Fruit fly (Drosophila melanogaster) whole organism, embryonic: ENCODE data around the gene usp.

ENCODE experiments used
- Bgb ChIP-seq: fragments of 200-800 bp; sonication (Bioruptor generic); IDR thresholded peaks from 2 replicates; pipeline ENCODE4 v1.3.6; 2022; ENCODE audit warnings: missing biosample characterization, missing genetic modification characterization; ENCODE audit not compliant: partially characterized antibody
- CG10209 ChIP-seq: fragments of 200-800 bp; sonication (Bioruptor generic); optimal IDR thresholded peaks from 3 replicates; lab custom pipeline; 2017; ENCODE audit warnings: missing biosample characterization, mild to moderate bottlenecking, missing genetic modification characterization, missing genetic modification reagents
- CG10431 ChIP-seq: fragments of 200-800 bp; sonication (Bioruptor generic); optimal IDR thresholded peaks from 3 replicates; lab custom pipeline; 2018; ENCODE audit warnings: missing biosample characterization, mild to moderate bottlenecking, missing genetic modification characterization
- CG10654 ChIP-seq: fragments of 200-800 bp; sonication (Bioruptor generic); optimal IDR thresholded peaks from 2 replicates; lab custom pipeline; 2016; ENCODE audit warnings: missing biosample characterization, missing genetic modification characterization
- CG11085 ChIP-seq: fragments of 200-800 bp; sonication (Bioruptor generic); IDR thresholded peaks from 2 replicates; pipeline ENCODE4 v1.3.6; 2022; ENCODE audit warnings: missing biosample characterization, missing genetic modification characterization
- CG11723 ChIP-seq: fragments of 200-800 bp; sonication (Bioruptor generic); optimal IDR thresholded peaks from 2 replicates; lab custom pipeline; 2017; ENCODE audit warnings: missing biosample characterization, mild to moderate bottlenecking, missing genetic modification characterization
- CG13424 ChIP-seq: fragments of 200-800 bp; sonication (Bioruptor generic); optimal IDR thresholded peaks from 2 replicates; lab custom pipeline; 2019; ENCODE audit warnings: missing biosample characterization, mild to moderate bottlenecking, missing genetic modification characterization, moderate library complexity
- CG14667 ChIP-seq: fragments of 200-800 bp; sonication (Bioruptor generic); IDR thresholded peaks from 2 replicates; pipeline ENCODE4 v1.3.6; 2022; ENCODE audit warnings: missing biosample characterization, missing genetic modification characterization
- CG14965 ChIP-seq: fragments of 200-800 bp; sonication (Bioruptor generic); optimal IDR thresholded peaks from 2 replicates; lab custom pipeline; 2016; ENCODE audit warnings: missing biosample characterization, missing genetic modification characterization, borderline replicate concordance
- CG1529 ChIP-seq: fragments of 200-800 bp; sonication (Bioruptor generic); optimal IDR thresholded peaks from 3 replicates; lab custom pipeline; 2018; ENCODE audit warnings: missing biosample characterization, missing genetic modification characterization
- CG15479 ChIP-seq: fragments of 200-800 bp; sonication (Bioruptor generic); optimal IDR thresholded peaks from 3 replicates; lab custom pipeline; 2019; ENCODE audit warnings: missing biosample characterization, mild to moderate bottlenecking, missing genetic modification characterization, moderate library complexity
- CG15514 ChIP-seq: fragments of 200-800 bp; sonication (Bioruptor generic); optimal IDR thresholded peaks from 3 replicates; lab custom pipeline; 2017; ENCODE audit warnings: missing biosample characterization, missing genetic modification characterization, mild to moderate bottlenecking, moderate library complexity, missing genetic modification reagents
- CG1647 ChIP-seq: fragments of 200-800 bp; sonication (Bioruptor generic); optimal IDR thresholded peaks from 3 replicates; lab custom pipeline; 2016; ENCODE audit warnings: missing biosample characterization, missing genetic modification characterization
- CG17328 ChIP-seq: fragments of 200-800 bp; sonication (Bioruptor generic); IDR thresholded peaks from 2 replicates; pipeline ENCODE4 v1.3.6; 2022; ENCODE audit warnings: missing biosample characterization, missing genetic modification characterization
- CG17829 ChIP-seq: fragments of 200-800 bp; optimal IDR thresholded peaks from 2 replicates; lab custom pipeline; 2019; ENCODE audit warnings: missing biosample characterization, mild to moderate bottlenecking, missing genetic modification characterization, moderate library complexity
- CG2889 ChIP-seq: fragments of 200-800 bp; sonication (Bioruptor generic); IDR thresholded peaks from 3 replicates; pipeline ENCODE4 v1.3.6; 2022; ENCODE audit warnings: missing biosample characterization, missing genetic modification characterization
- CG32532 ChIP-seq: fragments of 200-800 bp; sonication (Bioruptor generic); IDR thresholded peaks from 2 replicates; pipeline ENCODE4 v1.3.6; 2022; ENCODE audit warnings: missing biosample characterization, missing genetic modification characterization
- CG3281 ChIP-seq: fragments of 200-800 bp; sonication (Bioruptor generic); optimal IDR thresholded peaks from 3 replicates; lab custom pipeline; 2017; ENCODE audit warnings: missing biosample characterization, mild to moderate bottlenecking, missing genetic modification characterization
- CG3726 ChIP-seq: fragments of 200-800 bp; sonication (Bioruptor generic); IDR thresholded peaks from 3 replicates; pipeline ENCODE4, ENCODE4 v1.3.6; 2022; ENCODE audit warnings: missing biosample characterization, missing genetic modification characterization
- CG3847 ChIP-seq: fragments of 200-800 bp; sonication (Bioruptor generic); IDR thresholded peaks from 2 replicates; pipeline ENCODE4 v1.3.6; 2022; ENCODE audit warnings: missing biosample characterization, missing genetic modification characterization
- CG4424 ChIP-seq: fragments of 200-800 bp; sonication (Bioruptor generic); optimal IDR thresholded peaks from 3 replicates; lab custom pipeline; 2016; ENCODE audit warnings: missing biosample characterization, missing genetic modification characterization
- CG4707 ChIP-seq: fragments of 200-800 bp; sonication (Bioruptor generic); optimal IDR thresholded peaks from 2 replicates; lab custom pipeline; 2018; ENCODE audit warnings: missing biosample characterization, mild to moderate bottlenecking, missing genetic modification characterization, moderate library complexity
- CG5953 ChIP-seq: fragments of 200-800 bp; sonication (Bioruptor generic); IDR thresholded peaks from 2 replicates; pipeline ENCODE4 v1.3.6; 2022; ENCODE audit warnings: missing biosample characterization, missing genetic modification characterization
- CG6813 ChIP-seq: fragments of 200-800 bp; sonication (Bioruptor generic); optimal IDR thresholded peaks from 2 replicates; lab custom pipeline; 2017; ENCODE audit warnings: missing biosample characterization, missing genetic modification characterization, mild to moderate bottlenecking, moderate library complexity, missing genetic modification reagents
- CG7357 ChIP-seq: fragments of 200-800 bp; sonication (Bioruptor generic); IDR thresholded peaks from 3 replicates; pipeline ENCODE4 v1.3.6; 2022; ENCODE audit warnings: missing biosample characterization, missing genetic modification characterization
- CG8359 ChIP-seq: fragments of 200-800 bp; sonication (Bioruptor generic); optimal IDR thresholded peaks from 2 replicates; lab custom pipeline; 2017; ENCODE audit warnings: missing biosample characterization, mild to moderate bottlenecking, missing genetic modification characterization, borderline replicate concordance
- CrebB ChIP-seq: fragments of 200-800 bp; sonication (Bioruptor generic); optimal IDR thresholded peaks from 3 replicates; lab custom pipeline; 2018; ENCODE audit warnings: missing biosample characterization, mild to moderate bottlenecking, missing genetic modification characterization
- Dp ChIP-seq: fragments of 200-800 bp; sonication (Bioruptor generic); optimal IDR thresholded peaks from 2 replicates; lab custom pipeline; 2018; ENCODE audit warnings: missing biosample characterization, mild to moderate bottlenecking, missing genetic modification characterization, moderate library complexity
- Fer1 ChIP-seq: fragments of 200-800 bp; sonication (Bioruptor generic); optimal IDR thresholded peaks from 2 replicates; lab custom pipeline; 2017; ENCODE audit warnings: missing biosample characterization, mild to moderate bottlenecking, missing genetic modification characterization
- Fer3 ChIP-seq: fragments of 200-800 bp; sonication (Bioruptor generic); optimal IDR thresholded peaks from 2 replicates; lab custom pipeline; 2018; ENCODE audit warnings: missing biosample characterization, mild to moderate bottlenecking, missing genetic modification characterization, moderate library complexity
- HLH3B ChIP-seq: fragments of 200-800 bp; sonication (Bioruptor generic); IDR thresholded peaks from 2 replicates; pipeline ENCODE4 v1.3.6; 2022; ENCODE audit warnings: missing biosample characterization, missing genetic modification characterization
- NC2α ChIP-seq: fragments of 200-800 bp; sonication (Bioruptor generic); optimal IDR thresholded peaks from 2 replicates; lab custom pipeline; 2016; ENCODE audit warnings: missing biosample characterization, missing genetic modification characterization
- NC2β ChIP-seq: fragments of 200-800 bp; sonication (Bioruptor generic); optimal IDR thresholded peaks from 2 replicates; lab custom pipeline; 2016; ENCODE audit warnings: missing biosample characterization, missing genetic modification characterization
- Pdp1 ChIP-seq, 2 experiments: fragments of 200-800 bp; sonication (Bioruptor generic); optimal IDR thresholded peaks; 3 replicates each; lab custom pipeline; 2016; ENCODE audit warnings: missing biosample characterization in 2 of 2, missing genetic modification characterization in 2 of 2, mild to moderate bottlenecking in 1 of 2, moderate library complexity in 1 of 2
- Ravus ChIP-seq: fragments of 200-800 bp; sonication (Bioruptor generic); IDR thresholded peaks from 2 replicates; pipeline ENCODE4 v1.3.6; 2022; ENCODE audit warnings: missing biosample characterization, missing genetic modification characterization
- Xrp1 ChIP-seq: fragments of 200-800 bp; sonication (Bioruptor generic); IDR thresholded peaks from 2 replicates; pipeline ENCODE4 v1.3.6; 2022; ENCODE audit warnings: missing biosample characterization, missing genetic modification characterization
- croc ChIP-seq: fragments of 200-800 bp; sonication (Bioruptor generic); conservative IDR thresholded peaks from 3 replicates; pipeline ENCODE4 v1.3.6; 2022; ENCODE audit warnings: missing biosample characterization, missing genetic modification characterization
- eve ChIP-seq, 2 experiments: fragments of >200 bp; optimal IDR thresholded peaks; 2 replicates each; lab custom pipeline; 2017; ENCODE audit warnings: missing biosample characterization in 2 of 2, missing genetic modification characterization in 2 of 2
- fu2 ChIP-seq: fragments of 200-800 bp; sonication (Bioruptor generic); optimal IDR thresholded peaks from 2 replicates; lab custom pipeline; 2016; ENCODE audit warnings: missing biosample characterization, missing genetic modification characterization
- gem ChIP-seq: fragments of 200-800 bp; sonication (Bioruptor generic); optimal IDR thresholded peaks from 2 replicates; lab custom pipeline; 2019; ENCODE audit warnings: missing biosample characterization, mild to moderate bottlenecking, missing genetic modification characterization, moderate library complexity
- gsb ChIP-seq: fragments of 200-800 bp; sonication (Bioruptor generic); IDR thresholded peaks from 2 replicates; pipeline ENCODE4 v1.3.6; 2022; ENCODE audit warnings: missing biosample characterization, missing genetic modification characterization
- h ChIP-seq: fragments of >200 bp; optimal IDR thresholded peaks from 2 replicates; lab custom pipeline; 2017
- kay ChIP-seq: fragments of 200-800 bp; sonication (Bioruptor generic); optimal IDR thresholded peaks from 2 replicates; lab custom pipeline; 2016; ENCODE audit warnings: missing biosample characterization, missing genetic modification characterization
- nmo ChIP-seq: fragments of 200-800 bp; sonication (Bioruptor generic); optimal IDR thresholded peaks from 2 replicates; lab custom pipeline; 2018; ENCODE audit warnings: missing biosample characterization, mild to moderate bottlenecking, missing genetic modification characterization, moderate library complexity
- pan ChIP-seq, 4 experiments: fragments of >200 bp in 3 of 4; fragments of 200-800 bp in 1 of 4; sonication (Bioruptor generic) in 1 of 4; optimal IDR thresholded peaks in 3 of 4; IDR thresholded peaks in 1 of 4; 2 replicates each; pipeline versions ENCODE4 v1.3.6 to Lab custom; 2017 to 2022; ENCODE audit warnings: missing biosample characterization in 2 of 4, missing genetic modification characterization in 2 of 4, mixed read lengths in 1 of 4
- shn ChIP-seq: fragments of 200-800 bp; sonication (Bioruptor generic); optimal IDR thresholded peaks from 3 replicates; lab custom pipeline; 2016; ENCODE audit warnings: missing biosample characterization, missing genetic modification characterization
- sim ChIP-seq: fragments of 200-800 bp; sonication (Bioruptor generic); IDR thresholded peaks from 2 replicates; pipeline ENCODE4 v1.3.6; 2022; ENCODE audit warnings: missing biosample characterization, missing genetic modification characterization
- slou ChIP-seq: fragments of 200-800 bp; sonication (Bioruptor generic); optimal IDR thresholded peaks from 3 replicates; lab custom pipeline; 2016; ENCODE audit warnings: missing biosample characterization, missing genetic modification characterization
- zf30C ChIP-seq: fragments of 200-800 bp; sonication (Bioruptor generic); optimal IDR thresholded peaks from 3 replicates; lab custom pipeline; 2018; ENCODE audit warnings: missing biosample characterization, mild to moderate bottlenecking, missing genetic modification characterization
- zfh1 ChIP-seq: fragments of 200-800 bp; sonication (Bioruptor generic); IDR thresholded peaks from 3 replicates; pipeline ENCODE4 v1.3.6; 2022; ENCODE audit warnings: missing biosample characterization, missing genetic modification characterization

usp gene

DNA sequence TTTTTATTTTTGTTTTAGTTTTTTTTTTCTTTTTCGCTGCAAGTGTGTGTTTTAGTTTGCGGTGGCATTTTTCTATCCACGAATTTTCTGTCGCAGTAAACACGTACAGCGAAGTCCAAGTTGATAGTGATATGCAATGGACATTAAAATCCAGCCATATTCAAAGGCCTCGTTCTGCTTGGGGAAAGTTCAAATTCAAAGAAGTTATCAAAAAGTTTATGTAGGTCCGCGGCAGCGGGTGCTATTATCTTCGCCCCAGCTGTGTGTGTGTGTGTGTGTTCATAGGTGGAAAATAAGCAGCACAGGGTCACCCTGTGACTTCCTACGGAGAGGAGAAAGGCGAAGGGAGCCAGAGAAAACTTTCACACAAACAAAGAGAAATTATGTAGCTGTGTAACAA is 45.4 kb upstream of the usp start (continued):
- TF ChIP-seq CG10654 (GFP tag; lab: Kevin White, UChicago) = peak; percentile 47
- no peak for TF ChIP-seq NC2α (GFP tag; lab: Kevin White, UChicago)
- no peak for TF ChIP-seq CG8359 (GFP tag; lab: Kevin White, UChicago)
- TF ChIP-seq Xrp1 (GFP tag; lab: Robert Waterston, UW) = peak; percentile 64; the same call in 1 of the 2 replicates
- peak; percentile 51 for TF ChIP-seq CG1529
- TF ChIP-seq CG14965 (GFP tag; lab: Kevin White, UChicago) = no peak
- TF ChIP-seq eve (GFP tag; optimal IDR thresholded peaks at IDR 0.05; lab: Kevin White, UChicago) = no peak
- TF ChIP-seq CG1647 = no peak
- peak; percentile 51 for TF ChIP-seq CG11723 (GFP tag; lab: Kevin White, UChicago)
- TF ChIP-seq CG10431 (GFP tag; lab: Kevin White, UChicago) = peak; percentile 4
- peak; percentile 48 for TF ChIP-seq CG4424
- TF ChIP-seq CG3726 (GFP tag; lab: Robert Waterston, UW) = 0 out of 3 replicates have a peak, but pooled peaks have one; percentile 37
- peak; percentile 61 for TF ChIP-seq HLH3B (GFP tag; lab: Robert Waterston, UW)
- no peak for TF ChIP-seq NC2β
- peak; percentile 74 for TF ChIP-seq gem (tag; lab: Kevin White, UChicago)
- TF ChIP-seq CG6813 = no peak
- peak; percentile 47 for TF ChIP-seq CG13424 (tag; lab: Kevin White, UChicago)
- peak; percentile 69; the same call in 2 of the 3 replicates for TF ChIP-seq zfh1 (GFP tag; lab: Robert Waterston, UW)
- TF ChIP-seq Fer3 (tag; lab: Kevin White, UChicago) = peak; percentile 18
- TF ChIP-seq Pdp1 (GFP tag; optimal IDR thresholded peaks at IDR 0.05; lab: Kevin White, UChicago) = peak; percentile 34 to 36
- TF ChIP-seq CrebB (tag; lab: Kevin White, UChicago) = no peak
- peak; percentile 40 for TF ChIP-seq CG10209 (GFP tag; lab: Kevin White, UChicago)
- no peak for TF ChIP-seq CG3281 (GFP tag; lab: Kevin White, UChicago)
- TF ChIP-seq CG11085 = no peak
- TF ChIP-seq CG5953 (GFP tag; lab: Robert Waterston, UW) = peak; percentile 41; the same call in 1 of the 2 replicates
- peak; percentile 65 for TF ChIP-seq CG4707 (GFP tag; lab: Kevin White, UChicago)
- TF ChIP-seq CG15479 (GFP tag; lab: Kevin White, UChicago) = no peak
- TF ChIP-seq shn (GFP tag; lab: Kevin White, UChicago) = peak; percentile 5
- TF ChIP-seq CG2889 = peak; percentile 50; the same call in 1 of the 3 replicates
- TF ChIP-seq kay = no peak
- TF ChIP-seq Bgb (GFP tag; lab: Robert Waterston, UW) = no peak
- TF ChIP-seq CG17829 = peak; percentile 48
- no peak for TF ChIP-seq Ravus (GFP tag; lab: Robert Waterston, UW)
- no peak for TF ChIP-seq Dp (GFP tag; lab: Kevin White, UChicago)
- TF ChIP-seq sim (GFP tag; lab: Robert Waterston, UW) = no peak
- no peak for TF ChIP-seq slou (GFP tag; lab: Kevin White, UChicago)
- peak; percentile 55 for TF ChIP-seq fu2
- peak; percentile 22 for TF ChIP-seq Fer1 (GFP tag; lab: Kevin White, UChicago)
- TF ChIP-seq pan (optimal IDR thresholded peaks at IDR 0.05; lab: Kevin White, UChicago) = no peak
- TF ChIP-seq pan (GFP tag; optimal IDR thresholded peaks at IDR 0.05 in 1 of 2, IDR thresholded peaks at IDR 0.05 in 1 of 2) = peak in 1 of 2 experiments; percentile 71
- peak; percentile 50; the same call in 1 of the 3 replicates for TF ChIP-seq CG7357 (GFP tag; lab: Robert Waterston, UW)
- peak; percentile 66 for TF ChIP-seq CG32532 (GFP tag; lab: Robert Waterston, UW)
- peak; percentile 32; the same call in 1 of the 3 replicates for TF ChIP-seq croc
- peak; percentile 55; the same call in 1 of the 2 replicates for TF ChIP-seq CG3847 (GFP tag; lab: Robert Waterston, UW)
- no peak for TF ChIP-seq CG15514 (GFP tag; lab: Kevin White, UChicago)
- peak; percentile 44 for TF ChIP-seq nmo (GFP tag; lab: Kevin White, UChicago)
- TF ChIP-seq gsb (GFP tag; lab: Robert Waterston, UW) = no peak
- TF ChIP-seq CG17328 (GFP tag; lab: Robert Waterston, UW) = peak; percentile 77
- TF ChIP-seq CG14667 = peak; percentile 51
- no peak for TF ChIP-seq h (lab: Kevin White, UChicago)
- no peak for TF ChIP-seq zf30C (GFP tag; lab: Kevin White, UChicago)
